Worm (Caenorhabditis elegans): ENCODE results near the gene Y54G9A.9.

- TF ChIP-seq snpc-4 (tag; optimal IDR thresholded peaks at IDR 0.05) (no peak), zag-1 (tag; optimal IDR thresholded peaks at IDR 0.05) (no peak), unc-62 (GFP tag; optimal IDR thresholded peaks at IDR 0.05) (no peak), nhr-11 (tag; optimal IDR thresholded peaks at IDR 0.05) (no peak), pqm-1 (tag; optimal IDR thresholded peaks at IDR 0.05) (peak; percentile 27), jun-1 (tag; optimal IDR thresholded peaks at IDR 0.05) (no peak), nhr-76 (tag; optimal IDR thresholded peaks at IDR 0.05) (no peak)
Measured at ce11 chrII:13736906-13737305, 7.4 kb downstream of the Y54G9A.9 start.
